Comparison of ENCODE assay signal across 4 fruit fly cellular contexts in genomic region chr3L:813229-813837, dm6.
TF ChIP-seq lines count a peak whose summit lies in the region.

No protein-coding gene starts in this region.

- TF ChIP-seq CTCF in whole organism, embryonic (GFP tag; optimal IDR thresholded peaks at IDR 0.05; lab: Kevin White, UChicago): no peak

TF ChIP-seq in whole organism, embryonic, 481 proteins besides CTCF, POLR2A, EP300 and RAD21 (continues in another document):
- TF ChIP-seq CG11723 (GFP tag; optimal IDR thresholded peaks at IDR 0.05; lab: Kevin White, UChicago) (no peak), jing (GFP tag; optimal IDR thresholded peaks at IDR 0.05; lab: Kevin White, UChicago) (no peak), gro (GFP tag; optimal IDR thresholded peaks at IDR 0.05; lab: Kevin White, UChicago) (no peak), gem (tag; optimal IDR thresholded peaks at IDR 0.05; lab: Kevin White, UChicago) (peak; percentile 44), CG10654 (GFP tag; optimal IDR thresholded peaks at IDR 0.05; lab: Kevin White, UChicago) (no peak), shn (GFP tag; optimal IDR thresholded peaks at IDR 0.05; lab: Kevin White, UChicago) (no peak), hb (GFP tag; IDR thresholded peaks at IDR 0.05; lab: Robert Waterston, UW; ENCODE audit: partially characterized antibody) (no peak), phol (tag; optimal IDR thresholded peaks at IDR 0.05; lab: Kevin White, UChicago) (peak; percentile 32), sc (optimal IDR thresholded peaks at IDR 0.05; lab: Kevin White, UChicago) (no peak), sc (GFP tag; optimal IDR thresholded peaks at IDR 0.05; lab: Kevin White, UChicago) (peak; percentile 14), grau (tag; optimal IDR thresholded peaks at IDR 0.05; lab: Kevin White, UChicago) (no peak), MESR4 (GFP tag; optimal IDR thresholded peaks at IDR 0.05; lab: Kevin White, UChicago) (no peak), vvl (GFP tag; IDR thresholded peaks at IDR 0.05; lab: Robert Waterston, UW) (0 out of 2 replicates have a peak, but pooled peaks have one; percentile 30), rib (GFP tag; IDR thresholded peaks at IDR 0.05; lab: Robert Waterston, UW) (no peak), eve (GFP tag; optimal IDR thresholded peaks at IDR 0.05; lab: Kevin White, UChicago) (peak in 1 of 2 experiments; percentile 1), usp (GFP tag; optimal IDR thresholded peaks at IDR 0.05; lab: Kevin White, UChicago) (no peak), Taf1 (GFP tag; IDR thresholded peaks at IDR 0.05; lab: Robert Waterston, UW) (no peak), trem (tag; optimal IDR thresholded peaks at IDR 0.05; lab: Kevin White, UChicago) (no peak), Stat92E (GFP tag; optimal IDR thresholded peaks at IDR 0.05; lab: Kevin White, UChicago) (no peak), prd (optimal IDR thresholded peaks at IDR 0.05; lab: Kevin White, UChicago) (no peak), prd (GFP tag; IDR thresholded peaks at IDR 0.05; lab: Robert Waterston, UW) (0 out of 3 replicates have a peak, but pooled peaks have one; percentile 19), sisA (GFP tag; IDR thresholded peaks at IDR 0.05; lab: Robert Waterston, UW) (peak; percentile 31; the same call in 1 of the 2 replicates), CG43689 (GFP tag; IDR thresholded peaks at IDR 0.05; lab: Robert Waterston, UW) (no peak)

TF ChIP-seq in whole organism, prepupa, 60 proteins besides CTCF, POLR2A, EP300 and RAD21 (continues in another document):
- TF ChIP-seq CG31627 (GFP tag; optimal IDR thresholded peaks at IDR 0.05; lab: Kevin White, UChicago) (peak; percentile 25), Met (GFP tag; optimal IDR thresholded peaks at IDR 0.05; lab: Kevin White, UChicago) (peak; percentile 53), CG11762 (GFP tag; optimal IDR thresholded peaks at IDR 0.05; lab: Kevin White, UChicago; ENCODE audit: insufficient read depth) (peak; percentile 77), esn (GFP tag; optimal IDR thresholded peaks at IDR 0.05; lab: Kevin White, UChicago) (peak; percentile 31), CG16779 (tag; optimal IDR thresholded peaks at IDR 0.05; lab: Kevin White, UChicago) (peak; percentile 85), CG32006 (GFP tag; optimal IDR thresholded peaks at IDR 0.05; lab: Kevin White, UChicago) (peak; percentile 96), fd85E (GFP tag; optimal IDR thresholded peaks at IDR 0.05; lab: Kevin White, UChicago) (peak; percentile 49), Lpt (GFP tag; optimal IDR thresholded peaks at IDR 0.05; lab: Kevin White, UChicago) (peak; percentile 93), Gug (GFP tag; IDR thresholded peaks at IDR 0.05; lab: Robert Waterston, UW) (peak; percentile 96), CG7368 (GFP tag; optimal IDR thresholded peaks at IDR 0.05; lab: Kevin White, UChicago) (peak; percentile 85), achi (GFP tag; optimal IDR thresholded peaks at IDR 0.05; lab: Kevin White, UChicago) (peak; percentile 89), Sox15 (GFP tag; optimal IDR thresholded peaks at IDR 0.05; lab: Kevin White, UChicago) (peak; percentile 51), CG8319 (GFP tag; optimal IDR thresholded peaks at IDR 0.05; lab: Kevin White, UChicago) (peak; percentile 61), CG10669 (GFP tag; optimal IDR thresholded peaks at IDR 0.05; lab: Kevin White, UChicago) (peak; percentile 90), fkh (GFP tag; optimal IDR thresholded peaks at IDR 0.05; lab: Kevin White, UChicago) (no peak), OdsH (GFP tag; optimal IDR thresholded peaks at IDR 0.05; lab: Kevin White, UChicago) (peak; percentile 89), Eip78C (GFP tag; lab: Kevin White, UChicago) (peak; percentile 96), svp (GFP tag; lab: Kevin White, UChicago) (peak; percentile 76), dsx (GFP tag; optimal IDR thresholded peaks at IDR 0.05; lab: Kevin White, UChicago; ENCODE audit: poor library complexity, severe bottlenecking) (peak; percentile 81), CG8632 (GFP tag; optimal IDR thresholded peaks at IDR 0.05; lab: Kevin White, UChicago) (peak; percentile 73), fd59A (GFP tag; optimal IDR thresholded peaks at IDR 0.05; lab: Kevin White, UChicago) (peak; percentile 88), CG11294 (GFP tag; IDR thresholded peaks at IDR 0.05; lab: Robert Waterston, UW) (peak; percentile 92), CG3032 (tag; optimal IDR thresholded peaks at IDR 0.05; lab: Kevin White, UChicago) (peak; percentile 90)

TF ChIP-seq in whole organism, pupa, 21 proteins besides CTCF, POLR2A, EP300 and RAD21:
- TF ChIP-seq fd96Ca (GFP tag; IDR thresholded peaks at IDR 0.05; lab: Robert Waterston, UW): peak; percentile 98
- peak; percentile 77 for TF ChIP-seq D1 (tag; optimal IDR thresholded peaks at IDR 0.05; lab: Kevin White, UChicago)
- TF ChIP-seq CG12605 (GFP tag; IDR thresholded peaks at IDR 0.05; lab: Robert Waterston, UW): peak; percentile 92
- peak; percentile 96 for TF ChIP-seq CG8301 (tag; optimal IDR thresholded peaks at IDR 0.05; lab: Kevin White, UChicago)
- TF ChIP-seq CG32121 (GFP tag; IDR thresholded peaks at IDR 0.05; lab: Robert Waterston, UW): peak; percentile 96
- peak; percentile 58; the same call in 1 of the 2 replicates for TF ChIP-seq CG10348 (GFP tag; IDR thresholded peaks at IDR 0.05; lab: Robert Waterston, UW)
- peak; percentile 90 for TF ChIP-seq CG8159 (tag; optimal IDR thresholded peaks at IDR 0.05; lab: Kevin White, UChicago)
- peak; percentile 96 for TF ChIP-seq CG14655 (GFP tag; optimal IDR thresholded peaks at IDR 0.05; lab: Kevin White, UChicago)
- peak; percentile 90 for TF ChIP-seq Pif1A (GFP tag; optimal IDR thresholded peaks at IDR 0.05; lab: Kevin White, UChicago)
- peak; percentile 97 for TF ChIP-seq Ets98B (GFP tag; IDR thresholded peaks at IDR 0.05; lab: Robert Waterston, UW)
- TF ChIP-seq CG13204 (GFP tag; optimal IDR thresholded peaks at IDR 0.05; lab: Kevin White, UChicago): peak; percentile 41
- peak; percentile 92 for TF ChIP-seq rn (GFP tag; IDR thresholded peaks at IDR 0.05; lab: Robert Waterston, UW)
- TF ChIP-seq CG17806 (tag; optimal IDR thresholded peaks at IDR 0.05; lab: Kevin White, UChicago): peak; percentile 93
- TF ChIP-seq Pif1B (GFP tag; optimal IDR thresholded peaks at IDR 0.05; lab: Kevin White, UChicago): peak; percentile 85
- peak; percentile 97 for TF ChIP-seq CG4496 (GFP tag; IDR thresholded peaks at IDR 0.05; lab: Robert Waterston, UW)
- TF ChIP-seq CG15710 (tag; optimal IDR thresholded peaks at IDR 0.05; lab: Kevin White, UChicago): peak; percentile 88
- peak; percentile 92 for TF ChIP-seq CG9948 (tag; optimal IDR thresholded peaks at IDR 0.05; lab: Kevin White, UChicago)
- peak; percentile 87 for TF ChIP-seq gl (tag; optimal IDR thresholded peaks at IDR 0.05; lab: Kevin White, UChicago)
- no peak for TF ChIP-seq Snoo (tag; optimal IDR thresholded peaks at IDR 0.05; lab: Kevin White, UChicago)
- peak; percentile 32 for TF ChIP-seq EcR (GFP tag; optimal IDR thresholded peaks at IDR 0.05; lab: Kevin White, UChicago)
- TF ChIP-seq CG34367 (tag; optimal IDR thresholded peaks at IDR 0.05; lab: Kevin White, UChicago): peak; percentile 91

TF ChIP-seq in whole organism, wandering third instar larva, 38 proteins besides CTCF, POLR2A, EP300 and RAD21:
- TF ChIP-seq Hnf4 (GFP tag; optimal IDR thresholded peaks at IDR 0.05; lab: Kevin White, UChicago): no peak
- peak; percentile 32 for TF ChIP-seq ey (GFP tag; optimal IDR thresholded peaks at IDR 0.05; lab: Kevin White, UChicago)
- no peak for TF ChIP-seq dmrt93B (GFP tag; optimal IDR thresholded peaks at IDR 0.05; lab: Kevin White, UChicago)
- no peak for TF ChIP-seq Myc (optimal IDR thresholded peaks at IDR 0.05; lab: Kevin White, UChicago)
- no peak for TF ChIP-seq N (GFP tag; optimal IDR thresholded peaks at IDR 0.05; lab: Kevin White, UChicago)
- no peak for TF ChIP-seq CrebA (GFP tag; optimal IDR thresholded peaks at IDR 0.05; lab: Kevin White, UChicago; ENCODE audit: borderline replicate concordance)
- TF ChIP-seq h (GFP tag; optimal IDR thresholded peaks at IDR 0.05; lab: Kevin White, UChicago): peak; percentile 10
- peak in 1 of 2 experiments; percentile 18 for TF ChIP-seq foxo (GFP tag; optimal IDR thresholded peaks at IDR 0.05; lab: Kevin White, UChicago)
- TF ChIP-seq dsf (GFP tag; optimal IDR thresholded peaks at IDR 0.05; lab: Kevin White, UChicago; ENCODE audit: borderline replicate concordance): no peak
- TF ChIP-seq pan (optimal IDR thresholded peaks at IDR 0.05; lab: Kevin White, UChicago): no peak
- TF ChIP-seq CG9705 (GFP tag; optimal IDR thresholded peaks at IDR 0.05; lab: Kevin White, UChicago): no peak
- TF ChIP-seq Hr78 (GFP tag; optimal IDR thresholded peaks at IDR 0.05; lab: Kevin White, UChicago): no peak
- no peak for TF ChIP-seq sage (GFP tag; optimal IDR thresholded peaks at IDR 0.05; lab: Kevin White, UChicago)
- TF ChIP-seq CG32264 (GFP tag; optimal IDR thresholded peaks at IDR 0.05; lab: Kevin White, UChicago): no peak
- TF ChIP-seq sv (GFP tag; optimal IDR thresholded peaks at IDR 0.05; lab: Kevin White, UChicago): no peak
- TF ChIP-seq Dif (GFP tag; optimal IDR thresholded peaks at IDR 0.05; lab: Kevin White, UChicago; ENCODE audit: partially characterized antibody): no peak
- TF ChIP-seq Abd-B (GFP tag; optimal IDR thresholded peaks at IDR 0.05; lab: Kevin White, UChicago): no peak
- TF ChIP-seq psq (GFP tag; optimal IDR thresholded peaks at IDR 0.05; lab: Kevin White, UChicago): no peak
- TF ChIP-seq Sp1 (GFP tag; optimal IDR thresholded peaks at IDR 0.05; lab: Kevin White, UChicago): no peak

Comparison
In these comparisons a context has a peak if more than half of its experiments do, and no peak if none do; other contexts are left out.
1. Of the 7 proteins assayed by ChIP-seq in both whole organism, embryonic and whole organism, prepupa: peak only in whole organism, embryonic: Blimp-1; only in whole organism, prepupa: CG16779, Gug, Hr39 and Lpt; in both: Sox102F; in neither: 1.